Fruit fly (Drosophila melanogaster) whole organism, embryonic: Measurements from ENCODE around the gene CG13360.

Experiments used
- Ada2b ChIP-seq: fragments of 200-800 bp; sonication (Bioruptor generic); IDR thresholded peaks from 2 replicates; pipeline ENCODE4 v1.3.6; 2022; ENCODE audit warnings: missing biosample characterization, missing genetic modification characterization
- BEAF-32 ChIP-seq: fragments of 200-800 bp; sonication (Bioruptor generic); optimal IDR thresholded peaks from 3 replicates; lab custom pipeline; 2017; ENCODE audit warnings: missing biosample characterization, missing genetic modification characterization, mild to moderate bottlenecking, moderate library complexity, missing genetic modification reagents
- C15 ChIP-seq: fragments of 200-800 bp; sonication (Bioruptor generic); IDR thresholded peaks from 3 replicates; pipeline ENCODE4 v1.3.6; 2022; ENCODE audit warnings: missing biosample characterization, missing genetic modification characterization
- CG12071 ChIP-seq: fragments of 200-800 bp; sonication (Bioruptor generic); optimal IDR thresholded peaks from 3 replicates; lab custom pipeline; 2018; ENCODE audit warnings: missing biosample characterization, mild to moderate bottlenecking, missing genetic modification characterization
- CG12104 ChIP-seq: fragments of 200-800 bp; sonication (Bioruptor generic); optimal IDR thresholded peaks from 3 replicates; lab custom pipeline; 2016; ENCODE audit warnings: missing biosample characterization, missing genetic modification characterization
- CG12219 ChIP-seq: fragments of 200-800 bp; sonication (Bioruptor generic); optimal IDR thresholded peaks from 3 replicates; lab custom pipeline; 2018; ENCODE audit warnings: missing biosample characterization, mild to moderate bottlenecking, missing genetic modification characterization
- CG12391 ChIP-seq: fragments of 200-800 bp; sonication (Bioruptor generic); optimal IDR thresholded peaks from 3 replicates; lab custom pipeline; 2018; ENCODE audit warnings: missing biosample characterization, mild to moderate bottlenecking, missing genetic modification characterization, moderate library complexity
- CG12659 ChIP-seq: fragments of 200-800 bp; sonication (Bioruptor generic); optimal IDR thresholded peaks from 3 replicates; lab custom pipeline; 2017; ENCODE audit warnings: mild to moderate bottlenecking, missing biosample characterization, missing genetic modification reagents, missing genetic modification characterization
- CG15696 ChIP-seq: fragments of 200-800 bp; sonication (Bioruptor generic); optimal IDR thresholded peaks from 2 replicates; lab custom pipeline; 2019; ENCODE audit warnings: missing biosample characterization, mild to moderate bottlenecking, missing genetic modification characterization, moderate library complexity
- CG1603 ChIP-seq: fragments of 200-800 bp; sonication (Bioruptor generic); optimal IDR thresholded peaks from 2 replicates; lab custom pipeline; 2019; ENCODE audit warnings: missing biosample characterization, mild to moderate bottlenecking, missing genetic modification characterization, moderate library complexity
- CG17328 ChIP-seq: fragments of 200-800 bp; sonication (Bioruptor generic); IDR thresholded peaks from 2 replicates; pipeline ENCODE4 v1.3.6; 2022; ENCODE audit warnings: missing biosample characterization, missing genetic modification characterization
- CG17385 ChIP-seq: fragments of 200-800 bp; sonication (Bioruptor generic); optimal IDR thresholded peaks from 3 replicates; lab custom pipeline; 2018; ENCODE audit warnings: missing biosample characterization, mild to moderate bottlenecking, missing genetic modification characterization
- CG18599 ChIP-seq: fragments of 200-800 bp; sonication (Bioruptor generic); optimal IDR thresholded peaks from 3 replicates; lab custom pipeline; 2017; ENCODE audit warnings: missing biosample characterization, missing genetic modification characterization, mild to moderate bottlenecking, moderate library complexity, missing genetic modification reagents
- CG2712 ChIP-seq: fragments of 200-800 bp; optimal IDR thresholded peaks from 3 replicates; lab custom pipeline; 2019; ENCODE audit warnings: missing biosample characterization, mild to moderate bottlenecking, missing genetic modification characterization, moderate library complexity
- CG4328 ChIP-seq: fragments of 200-800 bp; sonication (Bioruptor generic); optimal IDR thresholded peaks from 3 replicates; lab custom pipeline; 2017; ENCODE audit warnings: missing biosample characterization, missing genetic modification reagents, missing genetic modification characterization
- CG4707 ChIP-seq: fragments of 200-800 bp; sonication (Bioruptor generic); optimal IDR thresholded peaks from 2 replicates; lab custom pipeline; 2018; ENCODE audit warnings: missing biosample characterization, mild to moderate bottlenecking, missing genetic modification characterization, moderate library complexity
- CG4730 ChIP-seq: fragments of 200-800 bp; sonication (Bioruptor generic); IDR thresholded peaks from 2 replicates; pipeline ENCODE4 v1.3.6; 2022; ENCODE audit warnings: missing biosample characterization, missing genetic modification characterization
- CG8281 ChIP-seq: fragments of 200-800 bp; sonication (Bioruptor generic); optimal IDR thresholded peaks from 2 replicates; lab custom pipeline; 2018; ENCODE audit warnings: missing biosample characterization, mild to moderate bottlenecking, missing genetic modification characterization, moderate library complexity
- CG8388 ChIP-seq: fragments of 200-800 bp; sonication (Bioruptor generic); optimal IDR thresholded peaks from 2 replicates; lab custom pipeline; 2019; ENCODE audit warnings: missing biosample characterization, mild to moderate bottlenecking, missing genetic modification characterization, moderate library complexity
- CG9727 ChIP-seq: fragments of 200-800 bp; sonication (Bioruptor generic); optimal IDR thresholded peaks from 3 replicates; lab custom pipeline; 2017; ENCODE audit warnings: missing biosample characterization, mild to moderate bottlenecking, missing genetic modification characterization
- D ChIP-seq, 2 experiments: fragments of 200-800 bp in 1 of 2; fragments of >200 bp in 1 of 2; sonication (Bioruptor generic) in 1 of 2; optimal IDR thresholded peaks; 2 replicates in 1 of 2; 3 replicates in 1 of 2; lab custom pipeline; 2017; ENCODE audit warnings: mild to moderate bottlenecking in 1 of 2, missing biosample characterization in 1 of 2, missing genetic modification characterization in 1 of 2, missing genetic modification reagents in 1 of 2
- Fer1 ChIP-seq: fragments of 200-800 bp; sonication (Bioruptor generic); optimal IDR thresholded peaks from 2 replicates; lab custom pipeline; 2017; ENCODE audit warnings: missing biosample characterization, mild to moderate bottlenecking, missing genetic modification characterization
- Hmx ChIP-seq: fragments of 200-800 bp; sonication (Bioruptor generic); optimal IDR thresholded peaks from 2 replicates; lab custom pipeline; 2016; ENCODE audit warnings: missing biosample characterization, missing genetic modification characterization
- Hr3 ChIP-seq: fragments of 200-800 bp; sonication (Bioruptor generic); optimal IDR thresholded peaks from 3 replicates; lab custom pipeline; 2016; ENCODE audit warnings: missing biosample characterization, missing genetic modification characterization
- Nf-YA ChIP-seq: fragments of 200-800 bp; sonication (Bioruptor generic); IDR thresholded peaks from 2 replicates; pipeline ENCODE4 v1.3.6; 2022; ENCODE audit warnings: missing biosample characterization, missing genetic modification characterization
- Oli ChIP-seq: fragments of 200-800 bp; sonication (Bioruptor generic); optimal IDR thresholded peaks from 2 replicates; lab custom pipeline; 2018; ENCODE audit warnings: missing biosample characterization, mild to moderate bottlenecking, missing genetic modification characterization, moderate library complexity
- Sox102F ChIP-seq: fragments of 200-800 bp; sonication (Bioruptor generic); optimal IDR thresholded peaks from 2 replicates; lab custom pipeline; 2018; ENCODE audit warnings: missing biosample characterization, mild to moderate bottlenecking, missing genetic modification characterization, moderate library complexity
- Vsx1 ChIP-seq: fragments of 200-800 bp; sonication (Bioruptor generic); optimal IDR thresholded peaks from 2 replicates; lab custom pipeline; 2017; ENCODE audit warnings: missing biosample characterization, mild to moderate bottlenecking, missing genetic modification characterization, missing genetic modification reagents
- bab2 ChIP-seq: fragments of 200-800 bp; sonication (Bioruptor generic); optimal IDR thresholded peaks from 2 replicates; lab custom pipeline; 2016; ENCODE audit warnings: missing biosample characterization, missing genetic modification characterization
- bsh ChIP-seq, 2 experiments: fragments of 200-800 bp; sonication (Bioruptor generic); optimal IDR thresholded peaks; 2 replicates each; lab custom pipeline; 2017 to 2018; ENCODE audit warnings: mild to moderate bottlenecking in 2 of 2, missing biosample characterization in 2 of 2, missing genetic modification characterization in 2 of 2, moderate library complexity in 1 of 2
- crol ChIP-seq: fragments of 200-800 bp; sonication (Bioruptor generic); IDR thresholded peaks from 2 replicates; pipeline ENCODE4 v1.3.6; 2022; ENCODE audit warnings: missing biosample characterization, missing genetic modification characterization
- dm ChIP-seq: fragments of 200-800 bp; sonication (Bioruptor generic); optimal IDR thresholded peaks from 3 replicates; lab custom pipeline; 2016; ENCODE audit warnings: missing biosample characterization, missing genetic modification characterization
- dysf ChIP-seq: fragments of 200-800 bp; sonication (Bioruptor generic); IDR thresholded peaks from 3 replicates; pipeline ENCODE4 v1.3.6; 2022; ENCODE audit warnings: missing biosample characterization, missing genetic modification characterization
- fu2 ChIP-seq: fragments of 200-800 bp; sonication (Bioruptor generic); optimal IDR thresholded peaks from 2 replicates; lab custom pipeline; 2016; ENCODE audit warnings: missing biosample characterization, missing genetic modification characterization
- grn ChIP-seq: fragments of 200-800 bp; sonication (Bioruptor generic); optimal IDR thresholded peaks from 3 replicates; lab custom pipeline; 2017; ENCODE audit warnings: missing biosample characterization, missing genetic modification characterization
- jigr1 ChIP-seq: fragments of 200-800 bp; sonication (Bioruptor generic); IDR thresholded peaks from 3 replicates; pipeline ENCODE4 v1.3.6; 2022; ENCODE audit warnings: missing biosample characterization, missing genetic modification characterization
- klu ChIP-seq: fragments of 200-800 bp; sonication (Bioruptor generic); IDR thresholded peaks from 2 replicates; pipeline ENCODE4 v1.3.6; 2022; ENCODE audit warnings: missing biosample characterization, missing genetic modification characterization
- lab ChIP-seq: fragments of 200-800 bp; sonication (Bioruptor generic); optimal IDR thresholded peaks from 3 replicates; lab custom pipeline; 2017; ENCODE audit warnings: missing biosample characterization, missing genetic modification characterization, mild to moderate bottlenecking, moderate library complexity, missing genetic modification reagents
- lilli ChIP-seq: fragments of 200-800 bp; sonication (Bioruptor generic); optimal IDR thresholded peaks from 3 replicates; lab custom pipeline; 2016; ENCODE audit warnings: missing biosample characterization, missing genetic modification characterization
- lmd ChIP-seq: fragments of 200-800 bp; sonication (Bioruptor generic); IDR thresholded peaks from 2 replicates; pipeline ENCODE4 v1.3.6; 2022; ENCODE audit warnings: missing biosample characterization, missing genetic modification characterization
- lola ChIP-seq, 3 experiments: fragments of >200 bp in 2 of 3; fragments of 200-800 bp in 1 of 3; sonication (Bioruptor generic) in 1 of 3; optimal IDR thresholded peaks; 2 replicates each; lab custom pipeline; 2017 to 2019; ENCODE audit warnings: missing biosample characterization in 3 of 3, missing genetic modification characterization in 3 of 3, mild to moderate bottlenecking in 1 of 3, moderate library complexity in 1 of 3
- mam ChIP-seq: fragments of 200-800 bp; sonication (Bioruptor generic); optimal IDR thresholded peaks from 3 replicates; lab custom pipeline; 2016; ENCODE audit warnings: missing biosample characterization, missing genetic modification characterization
- org-1 ChIP-seq: fragments of 200-800 bp; sonication (Bioruptor generic); optimal IDR thresholded peaks from 2 replicates; lab custom pipeline; 2017; ENCODE audit warnings: missing biosample characterization, missing genetic modification characterization
- pros ChIP-seq: fragments of 200-800 bp; sonication (Bioruptor generic); optimal IDR thresholded peaks from 3 replicates; lab custom pipeline; 2019; ENCODE audit warnings: missing biosample characterization, mild to moderate bottlenecking, missing genetic modification characterization, moderate library complexity
- psq ChIP-seq: fragments of 200-800 bp; sonication (Bioruptor generic); optimal IDR thresholded peaks from 2 replicates; lab custom pipeline; 2017; ENCODE audit warnings: missing biosample characterization, missing genetic modification characterization
- sens ChIP-seq: fragments of 200-800 bp; sonication (Bioruptor generic); peaks from one replicate; lab custom pipeline; 2016; ENCODE audit warnings: missing biosample characterization, missing genetic modification characterization
- so ChIP-seq: fragments of 200-800 bp; sonication (Bioruptor generic); IDR thresholded peaks from 3 replicates; pipeline ENCODE4 v1.3.6; 2022; ENCODE audit warnings: missing biosample characterization, missing genetic modification characterization
- unpg ChIP-seq: fragments of 200-800 bp; sonication (Bioruptor generic); optimal IDR thresholded peaks from 3 replicates; lab custom pipeline; 2018; ENCODE audit warnings: missing biosample characterization, mild to moderate bottlenecking, missing genetic modification characterization, moderate library complexity
- vvl ChIP-seq: fragments of 200-800 bp; sonication (Bioruptor generic); IDR thresholded peaks from 2 replicates; pipeline ENCODE4 v1.3.6; 2022; ENCODE audit warnings: missing biosample characterization, missing genetic modification characterization

CG13360 gene

dm6 chrX:779344-779743 is 10.5 kb downstream of the CG13360 start (continued):
- TF ChIP-seq Fer1 (GFP tag; lab: Kevin White, UChicago) (peak; percentile 22), bsh (GFP tag; optimal IDR thresholded peaks at IDR 0.05; lab: Kevin White, UChicago) (peak; percentile 6 to 47), klu (no peak), psq (GFP tag; lab: Kevin White, UChicago) (no peak), CG8281 (tag; lab: Kevin White, UChicago) (no peak), CG17385 (GFP tag; lab: Kevin White, UChicago) (peak; percentile 14), CG4328 (GFP tag; lab: Kevin White, UChicago) (no peak), jigr1 (GFP tag; lab: Robert Waterston, UW) (no peak), BEAF-32 (no peak), bab2 (GFP tag; lab: Kevin White, UChicago) (peak; percentile 0), CG4730 (no peak), CG8388 (peak; percentile 13), fu2 (GFP tag; lab: Kevin White, UChicago) (no peak), Hmx (GFP tag; lab: Kevin White, UChicago) (no peak), Nf-YA (GFP tag; lab: Robert Waterston, UW) (no peak), grn (GFP tag; lab: Kevin White, UChicago) (no peak), CG2712 (tag; lab: Kevin White, UChicago) (peak; percentile 35), lab (GFP tag; lab: Kevin White, UChicago) (peak; percentile 27), sens (peak; percentile 39), CG12659 (GFP tag; lab: Kevin White, UChicago) (peak; percentile 15), crol (GFP tag; lab: Robert Waterston, UW) (peak; percentile 27; the same call in 1 of the 2 replicates), dysf (GFP tag; lab: Robert Waterston, UW) (peak; percentile 23; the same call in 1 of the 3 replicates), Vsx1 (GFP tag; lab: Kevin White, UChicago) (no peak), CG9727 (GFP tag; lab: Kevin White, UChicago) (peak; percentile 13), dm (no peak), CG17328 (GFP tag; lab: Robert Waterston, UW) (0 out of 2 replicates have a peak, but pooled peaks have one; percentile 11), C15 (GFP tag; lab: Robert Waterston, UW) (no peak), lilli (peak; percentile 21), Sox102F (GFP tag; lab: Kevin White, UChicago) (peak; percentile 30), CG12219 (GFP tag; lab: Kevin White, UChicago) (peak; percentile 6), CG12071 (GFP tag; lab: Kevin White, UChicago) (no peak), Hr3 (GFP tag; lab: Kevin White, UChicago) (peak; percentile 6), unpg (GFP tag; lab: Kevin White, UChicago) (peak; percentile 45), D (optimal IDR thresholded peaks at IDR 0.05; lab: Kevin White, UChicago) (no peak), D (GFP tag; optimal IDR thresholded peaks at IDR 0.05; lab: Kevin White, UChicago) (no peak), vvl (peak; percentile 30; the same call in 1 of the 2 replicates), mam (peak; percentile 2), lmd (GFP tag; lab: Robert Waterston, UW) (peak; percentile 25; the same call in 1 of the 2 replicates), CG15696 (peak; percentile 2), so (GFP tag; lab: Robert Waterston, UW) (0 out of 3 replicates have a peak, but pooled peaks have one; percentile 40), CG12104 (no peak), CG18599 (GFP tag; lab: Kevin White, UChicago) (peak; percentile 12), Oli (peak; percentile 48), CG12391 (tag; lab: Kevin White, UChicago) (peak; percentile 8), CG4707 (GFP tag; lab: Kevin White, UChicago) (no peak), Ada2b (GFP tag; lab: Robert Waterston, UW) (0 out of 2 replicates have a peak, but pooled peaks have one; percentile 18), CG1603 (tag; lab: Kevin White, UChicago) (peak; percentile 26), org-1 (GFP tag; lab: Kevin White, UChicago) (peak; percentile 41), lola (GFP tag; optimal IDR thresholded peaks at IDR 0.05; lab: Kevin White, UChicago) (peak in 1 of 3 experiments; percentile 10), pros (GFP tag; lab: Kevin White, UChicago) (no peak)
